Fruit fly (Drosophila melanogaster) whole organism, embryonic: Measurements from ENCODE around the gene CG32074.

ENCODE experiments used
- BtbVII ChIP-seq: fragments of 200-800 bp; sonication (Bioruptor generic); optimal IDR thresholded peaks from 3 replicates; lab custom pipeline; 2017; ENCODE audit warnings: missing biosample characterization, mild to moderate bottlenecking, missing genetic modification characterization
- CG10209 ChIP-seq: fragments of 200-800 bp; sonication (Bioruptor generic); optimal IDR thresholded peaks from 3 replicates; lab custom pipeline; 2017; ENCODE audit warnings: missing biosample characterization, mild to moderate bottlenecking, missing genetic modification characterization, missing genetic modification reagents
- CG10543 ChIP-seq: fragments of 200-800 bp; sonication (Bioruptor generic); optimal IDR thresholded peaks from 3 replicates; lab custom pipeline; 2017; ENCODE audit warnings: missing biosample characterization, mild to moderate bottlenecking, missing genetic modification characterization, moderate library complexity
- CG13894 ChIP-seq: fragments of 200-800 bp; sonication (Bioruptor generic); optimal IDR thresholded peaks from 3 replicates; lab custom pipeline; 2018; ENCODE audit warnings: missing biosample characterization, mild to moderate bottlenecking, missing genetic modification characterization, moderate library complexity
- CG17186 ChIP-seq: fragments of 200-800 bp; sonication (Bioruptor generic); optimal IDR thresholded peaks from 3 replicates; lab custom pipeline; 2017; ENCODE audit warnings: missing biosample characterization, missing genetic modification reagents, missing genetic modification characterization
- CG17361 ChIP-seq: fragments of 200-800 bp; sonication (Bioruptor generic); IDR thresholded peaks from 3 replicates; pipeline ENCODE4 v1.3.6; 2022; ENCODE audit warnings: missing biosample characterization, missing genetic modification characterization
- CG18476 ChIP-seq: fragments of 200-800 bp; sonication (Bioruptor generic); optimal IDR thresholded peaks from 2 replicates; lab custom pipeline; 2016; ENCODE audit warnings: missing biosample characterization, mild to moderate bottlenecking, missing genetic modification characterization
- CG18764 ChIP-seq: fragments of 200-800 bp; sonication (Bioruptor generic); optimal IDR thresholded peaks from 3 replicates; lab custom pipeline; 2016; ENCODE audit warnings: missing biosample characterization, missing genetic modification characterization
- CG2199 ChIP-seq: fragments of 200-800 bp; sonication (Bioruptor generic); IDR thresholded peaks from 3 replicates; pipeline ENCODE4 v1.3.6; 2022; ENCODE audit warnings: missing biosample characterization, missing genetic modification characterization
- CG31388 ChIP-seq: fragments of 200-800 bp; sonication (Bioruptor generic); optimal IDR thresholded peaks from 2 replicates; lab custom pipeline; 2016; ENCODE audit warnings: missing biosample characterization, missing genetic modification characterization
- CG4328 ChIP-seq: fragments of 200-800 bp; sonication (Bioruptor generic); optimal IDR thresholded peaks from 3 replicates; lab custom pipeline; 2017; ENCODE audit warnings: missing biosample characterization, missing genetic modification reagents, missing genetic modification characterization
- CG43689 ChIP-seq: fragments of 200-800 bp; sonication (Bioruptor generic); IDR thresholded peaks from 2 replicates; pipeline ENCODE4 v1.3.6; 2022; ENCODE audit warnings: missing biosample characterization, missing genetic modification characterization
- CG4404 ChIP-seq: fragments of 200-800 bp; sonication (Bioruptor generic); IDR thresholded peaks from 2 replicates; pipeline ENCODE4 v1.3.6; 2022; ENCODE audit warnings: missing biosample characterization, missing genetic modification characterization
- CG5245 ChIP-seq: fragments of 200-800 bp; sonication (Bioruptor generic); optimal IDR thresholded peaks from 3 replicates; lab custom pipeline; 2016; ENCODE audit warnings: missing biosample characterization, missing genetic modification characterization
- CG6254 ChIP-seq: fragments of 200-800 bp; sonication (Bioruptor generic); optimal IDR thresholded peaks from 3 replicates; lab custom pipeline; 2017; ENCODE audit warnings: mild to moderate bottlenecking, missing biosample characterization, missing genetic modification reagents, missing genetic modification characterization
- CG6765 ChIP-seq: fragments of 200-800 bp; sonication (Bioruptor generic); optimal IDR thresholded peaks from 3 replicates; lab custom pipeline; 2017; ENCODE audit warnings: missing biosample characterization, mild to moderate bottlenecking, missing genetic modification characterization
- CG8388 ChIP-seq: fragments of 200-800 bp; sonication (Bioruptor generic); optimal IDR thresholded peaks from 2 replicates; lab custom pipeline; 2019; ENCODE audit warnings: missing biosample characterization, mild to moderate bottlenecking, missing genetic modification characterization, moderate library complexity
- Dek ChIP-seq: fragments of 200-800 bp; sonication (Bioruptor generic); optimal IDR thresholded peaks from 3 replicates; lab custom pipeline; 2019; ENCODE audit warnings: missing biosample characterization, mild to moderate bottlenecking, missing genetic modification characterization, moderate library complexity
- Drgx ChIP-seq: fragments of 200-800 bp; sonication (Bioruptor generic); IDR thresholded peaks from 2 replicates; pipeline ENCODE4 v1.3.6; 2022; ENCODE audit warnings: missing biosample characterization, missing genetic modification characterization
- Ets65A ChIP-seq: fragments of 200-800 bp; sonication (Bioruptor generic); peaks from one replicate; lab custom pipeline; 2016; ENCODE audit warnings: missing biosample characterization, missing genetic modification characterization
- Hand ChIP-seq: fragments of 200-800 bp; sonication (Bioruptor generic); optimal IDR thresholded peaks from 2 replicates; lab custom pipeline; 2017; ENCODE audit warnings: mild to moderate bottlenecking, missing biosample characterization, missing genetic modification reagents, missing genetic modification characterization
- Hr39 ChIP-seq: fragments of >200 bp; optimal IDR thresholded peaks from 2 replicates; lab custom pipeline; 2017
- Neu2 ChIP-seq: fragments of 200-800 bp; sonication (Bioruptor generic); optimal IDR thresholded peaks from 3 replicates; lab custom pipeline; 2016; ENCODE audit warnings: missing biosample characterization, missing genetic modification characterization, borderline replicate concordance
- Poxn ChIP-seq: fragments of 200-800 bp; sonication (Bioruptor generic); IDR thresholded peaks from 2 replicates; pipeline ENCODE4 v1.3.6; 2022; ENCODE audit warnings: missing biosample characterization, missing genetic modification characterization
- Sin3A ChIP-seq: fragments of >200 bp; optimal IDR thresholded peaks from 2 replicates; lab custom pipeline; 2018
- Xbp1 ChIP-seq: fragments of 200-800 bp; sonication (Bioruptor generic); optimal IDR thresholded peaks from 3 replicates; lab custom pipeline; 2016; ENCODE audit warnings: missing biosample characterization, mild to moderate bottlenecking, missing genetic modification characterization
- ato ChIP-seq: fragments of 200-800 bp; sonication (Bioruptor generic); IDR thresholded peaks from 2 replicates; pipeline ENCODE4 v1.3.6; 2022; ENCODE audit warnings: missing biosample characterization, missing genetic modification characterization; ENCODE audit not compliant: partially characterized antibody
- bcd ChIP-seq: fragments of 200-800 bp; sonication (Bioruptor generic); optimal IDR thresholded peaks from 2 replicates; lab custom pipeline; 2017; ENCODE audit warnings: missing biosample characterization, mild to moderate bottlenecking, missing genetic modification characterization
- bowl ChIP-seq: fragments of 200-800 bp; sonication (Bioruptor generic); IDR thresholded peaks from 2 replicates; pipeline ENCODE4 v1.3.6; 2022; ENCODE audit warnings: missing biosample characterization, missing genetic modification characterization
- cwo ChIP-seq: fragments of 200-800 bp; sonication (Bioruptor generic); optimal IDR thresholded peaks from 3 replicates; lab custom pipeline; 2017; ENCODE audit warnings: missing biosample characterization, missing genetic modification characterization, mild to moderate bottlenecking, moderate library complexity, missing genetic modification reagents
- dimm ChIP-seq: fragments of 200-800 bp; sonication (Bioruptor generic); IDR thresholded peaks from 2 replicates; pipeline ENCODE4 v1.3.6; 2022; ENCODE audit warnings: missing biosample characterization, missing genetic modification characterization
- dmrt99B ChIP-seq: fragments of 200-800 bp; sonication (Bioruptor generic); optimal IDR thresholded peaks from 2 replicates; lab custom pipeline; 2018; ENCODE audit warnings: missing biosample characterization, mild to moderate bottlenecking, missing genetic modification characterization, moderate library complexity
- esg ChIP-seq: fragments of 200-800 bp; sonication (Bioruptor generic); conservative IDR thresholded peaks from 2 replicates; pipeline ENCODE4 v1.3.6; 2022; ENCODE audit warnings: missing biosample characterization, missing genetic modification characterization
- hkb ChIP-seq, 2 experiments: fragments of 200-800 bp in 1 of 2; fragments of >200 bp in 1 of 2; sonication (Bioruptor generic) in 1 of 2; IDR thresholded peaks in 1 of 2; optimal IDR thresholded peaks in 1 of 2; 2 replicates each; pipeline versions ENCODE4 v1.3.6 to Lab custom; 2017 to 2022; ENCODE audit warnings: missing biosample characterization in 1 of 2, missing genetic modification characterization in 1 of 2
- jing ChIP-seq: fragments of 200-800 bp; sonication (Bioruptor generic); optimal IDR thresholded peaks from 2 replicates; lab custom pipeline; 2018; ENCODE audit warnings: missing biosample characterization, mild to moderate bottlenecking, missing genetic modification characterization
- lab ChIP-seq: fragments of 200-800 bp; sonication (Bioruptor generic); optimal IDR thresholded peaks from 3 replicates; lab custom pipeline; 2017; ENCODE audit warnings: missing biosample characterization, missing genetic modification characterization, mild to moderate bottlenecking, moderate library complexity, missing genetic modification reagents
- pita ChIP-seq: fragments of 200-800 bp; sonication (Bioruptor generic); optimal IDR thresholded peaks from 2 replicates; lab custom pipeline; 2017; ENCODE audit warnings: missing biosample characterization, mild to moderate bottlenecking, missing genetic modification characterization
- repo ChIP-seq: fragments of 200-800 bp; sonication (Bioruptor generic); optimal IDR thresholded peaks from 2 replicates; lab custom pipeline; 2016; ENCODE audit warnings: missing biosample characterization, missing genetic modification characterization
- ro ChIP-seq: fragments of 200-800 bp; sonication (Bioruptor generic); IDR thresholded peaks from 2 replicates; pipeline ENCODE4 v1.3.6; 2022; ENCODE audit warnings: missing biosample characterization, missing genetic modification characterization
- run ChIP-seq: fragments of 200-800 bp; sonication (Bioruptor generic); optimal IDR thresholded peaks from 3 replicates; lab custom pipeline; 2018; ENCODE audit warnings: missing biosample characterization, mild to moderate bottlenecking, missing genetic modification characterization
- schlank ChIP-seq: fragments of 200-800 bp; sonication (Bioruptor generic); optimal IDR thresholded peaks from 2 replicates; lab custom pipeline; 2018; ENCODE audit warnings: missing biosample characterization, mild to moderate bottlenecking, missing genetic modification characterization
- so ChIP-seq: fragments of 200-800 bp; sonication (Bioruptor generic); IDR thresholded peaks from 3 replicates; pipeline ENCODE4 v1.3.6; 2022; ENCODE audit warnings: missing biosample characterization, missing genetic modification characterization
- stwl ChIP-seq: fragments of 200-800 bp; sonication (Bioruptor generic); optimal IDR thresholded peaks from 3 replicates; lab custom pipeline; 2018; ENCODE audit warnings: missing biosample characterization, mild to moderate bottlenecking, missing genetic modification characterization, moderate library complexity
- tgo ChIP-seq: fragments of 200-800 bp; sonication (Bioruptor generic); IDR thresholded peaks from 3 replicates; pipeline ENCODE4 v1.3.6; 2022; ENCODE audit warnings: missing biosample characterization, missing genetic modification characterization
- tin ChIP-seq: fragments of 200-800 bp; sonication (Bioruptor generic); optimal IDR thresholded peaks from 3 replicates; lab custom pipeline; 2016; ENCODE audit warnings: missing biosample characterization, missing genetic modification characterization
- usp ChIP-seq: fragments of >200 bp; optimal IDR thresholded peaks from 2 replicates; lab custom pipeline; 2017; ENCODE audit warnings: missing biosample characterization, missing genetic modification characterization
- wek ChIP-seq: fragments of 200-800 bp; sonication (Bioruptor generic); optimal IDR thresholded peaks from 3 replicates; lab custom pipeline; 2018; ENCODE audit warnings: missing biosample characterization, mild to moderate bottlenecking, missing genetic modification characterization, moderate library complexity

The CG32074 gene

dm6 chr3L:11173049-11173564, 41.0 kb upstream of the CG32074 start, which contains the start of gene CG14142 (continued):
- TF ChIP-seq CG18764 (GFP tag; lab: Kevin White, UChicago) = no peak
- TF ChIP-seq ato (GFP tag; lab: Robert Waterston, UW) = no peak
- no peak for TF ChIP-seq Hr39 (lab: Kevin White, UChicago)
- TF ChIP-seq hkb (optimal IDR thresholded peaks at IDR 0.05; lab: Kevin White, UChicago) = no peak
- 0 out of 2 replicates have a peak, but pooled peaks have one; percentile 16 for TF ChIP-seq hkb (GFP tag; IDR thresholded peaks at IDR 0.05; lab: Robert Waterston, UW)
- TF ChIP-seq usp (GFP tag; lab: Kevin White, UChicago) = no peak
- TF ChIP-seq dmrt99B (tag; lab: Kevin White, UChicago) = no peak
- TF ChIP-seq Xbp1 = peak; percentile 2

DNA sequence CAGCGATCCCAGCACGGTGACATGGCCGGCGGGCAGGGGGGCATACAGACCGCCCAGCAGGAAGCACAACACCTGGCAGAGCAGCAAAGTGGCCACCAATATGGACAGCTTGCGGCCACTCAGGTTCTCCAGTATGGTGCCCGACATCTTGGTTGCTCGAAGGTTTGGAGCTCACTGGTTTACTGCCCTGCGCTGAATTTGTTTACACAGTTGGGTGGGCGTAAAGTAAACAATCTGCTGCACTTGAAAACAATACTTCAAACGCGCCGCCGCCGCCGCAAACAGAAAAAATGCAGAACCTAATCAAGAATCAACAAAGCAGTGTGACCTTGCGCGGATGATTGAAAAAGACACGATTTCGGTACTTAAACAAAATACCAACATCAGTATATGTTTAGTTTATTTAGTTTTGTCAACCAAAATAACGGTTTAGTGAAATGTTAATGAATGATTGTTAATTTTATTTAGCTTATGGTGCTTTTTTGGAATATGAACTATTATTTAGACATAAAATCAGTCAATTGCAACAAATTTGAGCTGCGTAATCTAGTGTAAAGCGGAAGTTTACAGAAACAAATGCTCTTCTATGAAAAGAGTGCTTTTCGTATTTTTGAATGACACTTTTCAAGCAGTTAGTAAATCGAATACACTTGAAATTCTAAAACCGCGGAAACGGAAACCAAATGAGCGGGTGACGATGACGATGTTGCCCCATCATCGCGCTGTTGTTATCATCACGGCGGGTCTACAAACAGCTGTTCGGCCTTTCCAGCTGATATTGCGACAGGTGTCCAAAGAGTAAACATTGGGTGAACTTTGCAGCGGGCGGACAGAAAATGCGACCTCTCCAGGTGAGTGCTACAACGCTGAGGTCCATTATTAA, 37.4 kb upstream of the CG32074 start, which contains the start of the genes wls and Adck5:
TSS of gene wls (minus strand) at position 327 of the 883 bp plus-strand sequence.
TSS of gene Adck5 (plus strand) at position 519 of the 883 bp plus-strand sequence.
- peak; percentile 79 for TF ChIP-seq stwl (tag; lab: Kevin White, UChicago)
- no peak for TF ChIP-seq ro (GFP tag; lab: Robert Waterston, UW)
- TF ChIP-seq CG6254 = no peak
- peak; percentile 59 for TF ChIP-seq bcd
- no peak for TF ChIP-seq esg (GFP tag; lab: Robert Waterston, UW)
- no peak for TF ChIP-seq pita (GFP tag; lab: Kevin White, UChicago)
- TF ChIP-seq Hand (GFP tag; lab: Kevin White, UChicago) = no peak
- TF ChIP-seq CG4404 (GFP tag; lab: Robert Waterston, UW) = no peak
- no peak for TF ChIP-seq bowl (GFP tag; lab: Robert Waterston, UW)
- TF ChIP-seq CG5245 (GFP tag; lab: Kevin White, UChicago) = no peak
- no peak for TF ChIP-seq run (tag; lab: Kevin White, UChicago)
- TF ChIP-seq tgo = no peak
- no peak for TF ChIP-seq Poxn (GFP tag; lab: Robert Waterston, UW)
- TF ChIP-seq CG8388 (GFP tag; lab: Kevin White, UChicago) = peak; percentile 23
- no peak for TF ChIP-seq cwo (GFP tag; lab: Kevin White, UChicago)
- TF ChIP-seq repo (GFP tag; lab: Kevin White, UChicago) = no peak
- peak; percentile 62; the same call in 2 of the 3 replicates for TF ChIP-seq CG17361 (GFP tag; lab: Robert Waterston, UW)
- TF ChIP-seq BtbVII (GFP tag; lab: Kevin White, UChicago) = peak; percentile 79
- TF ChIP-seq CG2199 (GFP tag; lab: Robert Waterston, UW) = no peak
- TF ChIP-seq schlank (tag; lab: Kevin White, UChicago) = peak; percentile 71
- no peak for TF ChIP-seq CG13894 (tag; lab: Kevin White, UChicago)
- peak; percentile 73 for TF ChIP-seq CG6765 (GFP tag; lab: Kevin White, UChicago)
- TF ChIP-seq so (GFP tag; lab: Robert Waterston, UW) = peak; percentile 58; the same call in 1 of the 3 replicates
- peak; percentile 62 for TF ChIP-seq wek (GFP tag; lab: Kevin White, UChicago)
- TF ChIP-seq CG4328 (GFP tag; lab: Kevin White, UChicago) = peak; percentile 46
- TF ChIP-seq Neu2 (GFP tag; lab: Kevin White, UChicago) = no peak
- TF ChIP-seq CG31388 (GFP tag; lab: Kevin White, UChicago) = no peak
- no peak for TF ChIP-seq dimm (GFP tag; lab: Robert Waterston, UW)
- peak; percentile 57 for TF ChIP-seq CG10543
- peak; percentile 85 for TF ChIP-seq lab (GFP tag; lab: Kevin White, UChicago)
- peak; percentile 61 for TF ChIP-seq CG10209
- TF ChIP-seq jing (GFP tag; lab: Kevin White, UChicago) = no peak
- TF ChIP-seq Sin3A (lab: Kevin White, UChicago) = peak; percentile 59
- TF ChIP-seq Dek (tag; lab: Kevin White, UChicago) = no peak
- no peak for TF ChIP-seq CG43689 (GFP tag; lab: Robert Waterston, UW)
- TF ChIP-seq CG18476 (GFP tag; lab: Kevin White, UChicago) = peak; percentile 39
- no peak for TF ChIP-seq Ets65A (GFP tag; lab: Kevin White, UChicago)
- peak; percentile 34 for TF ChIP-seq CG17186
- TF ChIP-seq Drgx = no peak; the same call in 1 of the 2 replicates
- TF ChIP-seq tin = no peak
